Worm (Caenorhabditis elegans) whole organism, L3 larva: ENCODE measurements around the gene lst-4.
A peak's percentile ranks its signal among the peaks of the same experiment; 100 is the strongest.

ENCODE experiments used
- R02D3.7 ChIP-seq: fragments of 150-350 bp; optimal IDR thresholded peaks from 2 replicates; lab custom pipeline; 2014; ENCODE audit warnings: missing biosample characterization, missing genetic modification characterization
- ZK546.5 ChIP-seq: sonication (generic microtip); optimal IDR thresholded peaks from 2 replicates; lab custom pipeline; 2017; ENCODE audit warnings: missing biosample characterization, missing genetic modification characterization
- aly-2 ChIP-seq: fragments of 150-350 bp; optimal IDR thresholded peaks from 2 replicates; lab custom pipeline; 2014; ENCODE audit warnings: missing biosample characterization, missing genetic modification characterization
- ama-1 ChIP-seq: fragments of 150-350 bp; optimal IDR thresholded peaks from 2 replicates; lab custom pipeline; 2018
- ceh-16 ChIP-seq: sonication (generic microtip); optimal IDR thresholded peaks from 2 replicates; lab custom pipeline; 2017; ENCODE audit warnings: missing biosample characterization, missing genetic modification characterization
- ceh-28 ChIP-seq: fragments of 150-350 bp; optimal IDR thresholded peaks from 2 replicates; lab custom pipeline; 2014; ENCODE audit warnings: missing biosample characterization, missing genetic modification reagents, missing genetic modification characterization
- ceh-82 ChIP-seq: fragments of 150-350 bp; optimal IDR thresholded peaks from 2 replicates; lab custom pipeline; 2014; ENCODE audit warnings: missing biosample characterization, missing genetic modification characterization
- ceh-9 ChIP-seq: sonication (generic microtip); optimal IDR thresholded peaks from 2 replicates; lab custom pipeline; 2018; ENCODE audit warnings: missing biosample characterization, missing genetic modification characterization
- daf-12 ChIP-seq: fragments of 150-350 bp; optimal IDR thresholded peaks from 2 replicates; lab custom pipeline; 2014; ENCODE audit warnings: missing biosample characterization, missing genetic modification reagents, missing genetic modification characterization
- egl-27 ChIP-seq: sonication (generic microtip); optimal IDR thresholded peaks from 4 replicates; lab custom pipeline; 2017; ENCODE audit warnings: missing biosample characterization, missing genetic modification reagents, missing genetic modification characterization
- egl-5 ChIP-seq: fragments of 150-350 bp; optimal IDR thresholded peaks from 2 replicates; lab custom pipeline; 2017; ENCODE audit warnings: missing biosample characterization, missing genetic modification reagents, missing genetic modification characterization, inconsistent platforms
- elt-1 ChIP-seq: fragments of 150-350 bp; optimal IDR thresholded peaks from 2 replicates; lab custom pipeline; 2014; ENCODE audit warnings: missing biosample characterization, missing genetic modification characterization
- elt-2 ChIP-seq: sonication (generic microtip); optimal IDR thresholded peaks from 2 replicates; lab custom pipeline; 2016; ENCODE audit warnings: missing genetic modification reagents, mild to moderate bottlenecking, missing genetic modification characterization, missing compliant biosample characterization
- elt-3 ChIP-seq, 3 experiments: fragments of 150-350 bp in 1 of 3; sonication (generic microtip) in 2 of 3; optimal IDR thresholded peaks; 2 replicates in 2 of 3; 4 replicates in 1 of 3; lab custom pipeline; 2014 to 2017; ENCODE audit warnings: missing biosample characterization in 3 of 3, missing genetic modification characterization in 3 of 3
- eor-1 ChIP-seq, 2 experiments: fragments of 150-350 bp; optimal IDR thresholded peaks; 2 replicates each; lab custom pipeline; 2014 to 2018; ENCODE audit warnings: missing biosample characterization in 2 of 2, missing genetic modification characterization in 2 of 2
- fkh-10 ChIP-seq: sonication (generic microtip); optimal IDR thresholded peaks from 2 replicates; lab custom pipeline; 2017; ENCODE audit warnings: missing biosample characterization, missing genetic modification reagents, missing genetic modification characterization
- fkh-2 ChIP-seq: fragments of 150-350 bp; optimal IDR thresholded peaks from 2 replicates; lab custom pipeline; 2014; ENCODE audit warnings: missing biosample characterization, missing genetic modification reagents, missing genetic modification characterization
- fos-1 ChIP-seq: fragments of 150-350 bp; optimal IDR thresholded peaks from 2 replicates; lab custom pipeline; 2014; ENCODE audit warnings: missing biosample characterization, missing genetic modification characterization
- hmg-11 ChIP-seq: sonication (generic microtip); optimal IDR thresholded peaks from 2 replicates; lab custom pipeline; 2016; ENCODE audit warnings: missing genetic modification characterization, missing compliant biosample characterization
- jun-1 ChIP-seq: fragments of 150-350 bp; optimal IDR thresholded peaks from 2 replicates; lab custom pipeline; 2014; ENCODE audit warnings: missing biosample characterization, missing genetic modification reagents, missing genetic modification characterization
- lin-15B ChIP-seq: fragments of 150-350 bp; optimal IDR thresholded peaks from 2 replicates; lab custom pipeline; 2014; ENCODE audit warnings: missing biosample characterization, missing genetic modification characterization
- lin-39 ChIP-seq: fragments of 150-350 bp; optimal IDR thresholded peaks from 2 replicates; lab custom pipeline; 2018; ENCODE audit warnings: missing biosample characterization, missing genetic modification reagents, missing genetic modification characterization
- lsy-12 ChIP-seq: sonication (generic microtip); optimal IDR thresholded peaks from 2 replicates; lab custom pipeline; 2016; ENCODE audit warnings: mild to moderate bottlenecking, missing genetic modification characterization, missing compliant biosample characterization
- mdl-1 ChIP-seq: fragments of 150-350 bp; optimal IDR thresholded peaks from 2 replicates; lab custom pipeline; 2014; ENCODE audit warnings: missing biosample characterization, missing genetic modification characterization
- mml-1 ChIP-seq: fragments of 150-350 bp; sonication (generic microtip); optimal IDR thresholded peaks from 3 replicates; lab custom pipeline; 2014; ENCODE audit warnings: missing biosample characterization, missing genetic modification characterization
- nfya-1 ChIP-seq: sonication (generic microtip); optimal IDR thresholded peaks from 2 replicates; lab custom pipeline; 2017; ENCODE audit warnings: missing genetic modification characterization, mild to moderate bottlenecking, missing compliant biosample characterization, antibody characterized with exemption, moderate library complexity; ENCODE audit not compliant: insufficient read depth
- nhr-11 ChIP-seq: fragments of 150-350 bp; optimal IDR thresholded peaks from 2 replicates; lab custom pipeline; 2014; ENCODE audit warnings: missing biosample characterization, missing genetic modification characterization
- nhr-12 ChIP-seq: fragments of 150-350 bp; optimal IDR thresholded peaks from 2 replicates; lab custom pipeline; 2014; ENCODE audit warnings: missing biosample characterization, missing genetic modification characterization
- nhr-23 ChIP-seq: fragments of 150-350 bp; optimal IDR thresholded peaks from 2 replicates; lab custom pipeline; 2014; ENCODE audit warnings: missing biosample characterization, missing genetic modification reagents, missing genetic modification characterization
- nhr-25 ChIP-seq: sonication (generic microtip); optimal IDR thresholded peaks from 2 replicates; lab custom pipeline; 2017; ENCODE audit warnings: missing biosample characterization, missing genetic modification characterization
- nhr-28 ChIP-seq: fragments of 150-350 bp; optimal IDR thresholded peaks from 2 replicates; lab custom pipeline; 2014; ENCODE audit warnings: missing biosample characterization, missing genetic modification characterization
- nhr-43 ChIP-seq: sonication (generic microtip); optimal IDR thresholded peaks from 2 replicates; lab custom pipeline; 2016; ENCODE audit warnings: mild to moderate bottlenecking, missing genetic modification characterization, missing compliant biosample characterization; ENCODE audit not compliant: poor library complexity, severe bottlenecking
- nhr-67 ChIP-seq: fragments of 150-350 bp; optimal IDR thresholded peaks from 2 replicates; lab custom pipeline; 2014; ENCODE audit warnings: missing biosample characterization, missing genetic modification characterization
- nhr-76 ChIP-seq: fragments of 150-350 bp; sonication (generic microtip); optimal IDR thresholded peaks from 5 replicates; lab custom pipeline; 2014; ENCODE audit warnings: missing biosample characterization, missing genetic modification characterization
- nhr-77 ChIP-seq: fragments of 150-350 bp; optimal IDR thresholded peaks from 2 replicates; lab custom pipeline; 2014; ENCODE audit warnings: missing biosample characterization, missing genetic modification characterization
- pha-4 ChIP-seq: fragments of 150-350 bp; optimal IDR thresholded peaks from 2 replicates; lab custom pipeline; 2014; ENCODE audit warnings: missing biosample characterization, missing genetic modification reagents, missing genetic modification characterization
- pqm-1 ChIP-seq: fragments of 150-350 bp; optimal IDR thresholded peaks from 2 replicates; lab custom pipeline; 2017; ENCODE audit warnings: missing biosample characterization, missing genetic modification characterization, inconsistent platforms
- sea-2 ChIP-seq: fragments of 150-350 bp; sonication (generic microtip); optimal IDR thresholded peaks from 4 replicates; lab custom pipeline; 2014; ENCODE audit warnings: missing biosample characterization, missing genetic modification reagents, missing genetic modification characterization
- skn-1 ChIP-seq: fragments of 150-350 bp; optimal IDR thresholded peaks from 2 replicates; lab custom pipeline; 2014; ENCODE audit warnings: missing biosample characterization, missing genetic modification characterization
- snpc-4 ChIP-seq: fragments of 150-350 bp; optimal IDR thresholded peaks from 2 replicates; lab custom pipeline; 2014; ENCODE audit warnings: missing biosample characterization, missing genetic modification characterization
- tbx-2 ChIP-seq: sonication (generic microtip); optimal IDR thresholded peaks from 2 replicates; lab custom pipeline; 2016; ENCODE audit warnings: mild to moderate bottlenecking, missing genetic modification characterization, missing compliant biosample characterization
- unc-39 ChIP-seq: sonication (generic microtip); optimal IDR thresholded peaks from 4 replicates; lab custom pipeline; 2017; ENCODE audit warnings: missing biosample characterization, missing genetic modification characterization
- unc-62 ChIP-seq: fragments of 150-350 bp; sonication (generic microtip); optimal IDR thresholded peaks from 4 replicates; lab custom pipeline; 2014; ENCODE audit warnings: missing biosample characterization, missing genetic modification reagents, missing genetic modification characterization
- zag-1 ChIP-seq: fragments of 150-350 bp; optimal IDR thresholded peaks from 2 replicates; lab custom pipeline; 2014; ENCODE audit warnings: missing biosample characterization, missing genetic modification characterization
- ztf-11 ChIP-seq: fragments of 150-350 bp; optimal IDR thresholded peaks from 2 replicates; lab custom pipeline; 2014; ENCODE audit warnings: missing biosample characterization, missing genetic modification characterization
- ztf-4 ChIP-seq: fragments of 150-350 bp; optimal IDR thresholded peaks from 2 replicates; lab custom pipeline; 2014; ENCODE audit warnings: missing biosample characterization, missing genetic modification characterization

The lst-4 gene

DNA sequence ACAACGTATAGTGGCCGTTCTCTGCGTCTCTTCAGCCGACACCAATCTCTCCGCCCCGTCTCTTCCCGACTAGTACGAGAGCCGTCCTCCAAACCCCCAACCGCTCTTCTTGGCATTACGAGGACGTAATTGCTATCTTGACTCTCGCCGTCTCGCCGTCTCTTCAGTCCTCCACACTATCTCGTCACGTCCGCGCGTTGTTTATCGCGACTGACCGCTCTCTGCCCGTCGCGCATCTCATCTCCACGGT is 36.2 kb downstream of the lst-4 start:
- TF ChIP-seq snpc-4 (tag; lab: Kevin White, UChicago) (peak; percentile 61), aly-2 (no peak), nhr-25 (tag; lab: Kevin White, UChicago) (peak; percentile 38), nhr-76 (no peak), fkh-2 (tag; lab: Kevin White, UChicago) (peak; percentile 83), ztf-4 (tag; lab: Kevin White, UChicago) (no peak), elt-2 (tag; lab: Kevin White, UChicago) (peak; percentile 71), hmg-11 (peak; percentile 78), nhr-67 (tag; lab: Kevin White, UChicago) (no peak), sea-2 (GFP tag; lab: Kevin White, UChicago) (peak; percentile 13), pqm-1 (tag; lab: Kevin White, UChicago) (no peak), pha-4 (no peak)

DNA sequence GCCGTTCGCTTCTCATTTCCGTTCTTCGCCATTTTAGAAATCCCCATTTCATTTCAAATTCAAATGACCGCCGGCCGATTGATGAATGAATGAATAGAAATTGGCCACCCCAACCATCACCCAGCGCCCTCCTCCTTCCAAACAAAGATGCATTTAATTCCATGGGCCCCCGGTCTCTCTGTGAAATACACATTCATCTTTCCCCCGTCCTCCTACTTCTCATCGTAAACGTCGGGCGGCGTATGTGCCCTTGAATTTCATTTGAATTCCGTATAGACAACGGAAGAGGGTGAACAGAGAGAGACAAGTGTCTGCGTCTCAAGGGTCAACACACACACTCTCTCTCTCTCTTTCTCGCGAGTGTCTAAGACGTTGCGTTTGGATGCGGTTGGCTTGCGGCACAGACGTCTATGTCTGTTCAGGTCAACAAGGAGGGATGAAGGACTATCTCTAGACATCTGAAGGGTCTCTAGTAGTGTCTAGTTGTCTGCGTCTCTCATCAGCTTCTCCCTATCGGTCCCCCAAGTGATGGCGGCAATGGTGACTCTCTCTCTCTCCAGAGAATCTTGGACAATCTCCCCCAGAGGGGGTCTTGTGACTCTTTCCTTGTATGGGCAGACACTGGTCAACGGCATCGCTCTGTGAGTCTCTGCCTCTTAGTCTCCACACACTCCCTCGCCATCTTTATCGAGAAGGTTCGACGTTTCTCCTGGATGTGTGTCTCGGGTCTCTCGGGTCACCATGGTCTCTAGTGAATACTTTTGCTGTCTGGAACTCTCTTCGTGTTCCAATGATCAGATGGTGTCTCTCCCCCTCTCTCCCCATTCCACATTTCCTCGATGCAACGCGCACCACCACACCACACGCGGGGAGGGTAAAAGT is 36.8 kb downstream of the lst-4 start:
- TF ChIP-seq snpc-4 (tag; lab: Kevin White, UChicago): peak; percentile 48
- no peak for TF ChIP-seq ztf-11 (tag; lab: Kevin White, UChicago)
- peak; percentile 86 for TF ChIP-seq tbx-2 (tag; lab: Kevin White, UChicago)
- TF ChIP-seq mdl-1 (tag; lab: Kevin White, UChicago): peak; percentile 62
- no peak for TF ChIP-seq pha-4
- TF ChIP-seq unc-39 (tag; lab: Kevin White, UChicago): peak; percentile 2
- TF ChIP-seq nhr-25 (tag; lab: Kevin White, UChicago): peak; percentile 62
- TF ChIP-seq elt-3 (tag; optimal IDR thresholded peaks at IDR 0.05; lab: Kevin White, UChicago): no peak
- peak; percentile 67 for TF ChIP-seq elt-1
- peak; percentile 49 for TF ChIP-seq R02D3.7 (tag; lab: Kevin White, UChicago)
- TF ChIP-seq lin-39 (tag; lab: Kevin White, UChicago): peak; percentile 72
- TF ChIP-seq lin-15B (tag; lab: Kevin White, UChicago): peak; percentile 88
- TF ChIP-seq ZK546.5 (tag; lab: Kevin White, UChicago): peak; percentile 22
- TF ChIP-seq nhr-11 (tag; lab: Kevin White, UChicago): peak; percentile 60
- TF ChIP-seq fos-1 (tag; lab: Kevin White, UChicago): peak; percentile 29
- peak; percentile 58 for TF ChIP-seq lsy-12
- TF ChIP-seq ztf-4 (tag; lab: Kevin White, UChicago): peak; percentile 22
- TF ChIP-seq jun-1: peak; percentile 87
- TF ChIP-seq ceh-28 (tag; lab: Kevin White, UChicago): peak; percentile 35
- TF ChIP-seq egl-5 (tag; lab: Kevin White, UChicago): peak; percentile 17
- peak; percentile 43 for TF ChIP-seq fkh-10 (GFP tag; lab: Kevin White, UChicago)
- TF ChIP-seq pqm-1 (tag; lab: Kevin White, UChicago): peak; percentile 32
- TF ChIP-seq skn-1: peak; percentile 74
- TF ChIP-seq hmg-11: peak; percentile 43
- TF ChIP-seq aly-2: no peak
- TF ChIP-seq ceh-82 (tag; lab: Kevin White, UChicago): peak; percentile 11
- peak; percentile 64 for TF ChIP-seq nhr-28 (tag; lab: Kevin White, UChicago)
- TF ChIP-seq nhr-43: peak; percentile 88
- no peak for TF ChIP-seq nhr-76
- TF ChIP-seq nhr-67 (tag; lab: Kevin White, UChicago): no peak
- TF ChIP-seq nhr-12: no peak
- TF ChIP-seq fkh-2 (tag; lab: Kevin White, UChicago): peak; percentile 45
- peak in 1 of 2 experiments; percentile 70 for TF ChIP-seq eor-1 (tag; optimal IDR thresholded peaks at IDR 0.05; lab: Kevin White, UChicago)
- TF ChIP-seq unc-62 (GFP tag; lab: Kevin White, UChicago): peak; percentile 63
- peak; percentile 36 for TF ChIP-seq ceh-16 (tag; lab: Kevin White, UChicago)
- TF ChIP-seq zag-1 (tag; lab: Kevin White, UChicago): peak; percentile 28
- TF ChIP-seq ceh-9: peak; percentile 58
- no peak for TF ChIP-seq elt-2 (tag; lab: Kevin White, UChicago)
- TF ChIP-seq egl-27 (tag; lab: Kevin White, UChicago): no peak
- TF ChIP-seq nfya-1 (tag; lab: Kevin White, UChicago): peak; percentile 74
- TF ChIP-seq ama-1 (lab: Kevin White, UChicago): no peak
- no peak for TF ChIP-seq nhr-77 (tag; lab: Kevin White, UChicago)
- TF ChIP-seq mml-1: no peak
- TF ChIP-seq daf-12 (tag; lab: Kevin White, UChicago): peak; percentile 63
- peak; percentile 71 for TF ChIP-seq nhr-23 (tag; lab: Kevin White, UChicago)
